Worm (Caenorhabditis elegans) whole organism, L1 larva: Measurements from ENCODE around the gene R13A5.11.

Experiments used
- C16A3.4 ChIP-seq: fragments of 150-350 bp; optimal IDR thresholded peaks from 2 replicates; lab custom pipeline; 2014; ENCODE audit warnings: missing biosample characterization, missing genetic modification characterization
- F16B12.6 ChIP-seq: fragments of 150-350 bp; optimal IDR thresholded peaks from 2 replicates; lab custom pipeline; 2014; ENCODE audit warnings: missing biosample characterization, missing genetic modification characterization
- aly-2 ChIP-seq: fragments of 150-350 bp; optimal IDR thresholded peaks from 2 replicates; lab custom pipeline; 2014; ENCODE audit warnings: missing biosample characterization, missing genetic modification characterization
- ama-1 ChIP-seq: fragments of 150-350 bp; optimal IDR thresholded peaks from 2 replicates; lab custom pipeline; 2014
- ceh-63 ChIP-seq: fragments of 200-800 bp; sonication (Bioruptor generic); optimal IDR thresholded peaks from 2 replicates; lab custom pipeline; 2018; ENCODE audit warnings: mild to moderate bottlenecking, missing genetic modification characterization, missing compliant biosample characterization
- ceh-8 ChIP-seq: fragments of 200-800 bp; sonication (Bioruptor generic); optimal IDR thresholded peaks from 2 replicates; lab custom pipeline; 2018; ENCODE audit warnings: mild to moderate bottlenecking, missing genetic modification characterization, moderate library complexity, missing compliant biosample characterization
- ceh-90 ChIP-seq: sonication (generic microtip); optimal IDR thresholded peaks from 2 replicates; lab custom pipeline; 2016; ENCODE audit warnings: missing genetic modification characterization, missing compliant biosample characterization
- dpl-1 ChIP-seq, 3 experiments: fragments of 150-350 bp in 2 of 3; sonication (generic microtip) in 1 of 3; optimal IDR thresholded peaks; 2 replicates each; lab custom pipeline; 2014 to 2017; ENCODE audit warnings: missing biosample characterization in 3 of 3, missing genetic modification characterization in 3 of 3, missing genetic modification reagents in 3 of 3
- dsc-1 ChIP-seq: sonication (generic microtip); optimal IDR thresholded peaks from 2 replicates; lab custom pipeline; 2016; ENCODE audit warnings: mild to moderate bottlenecking, missing genetic modification characterization, missing compliant biosample characterization
- efl-3 ChIP-seq: fragments of 200-800 bp; sonication (Bioruptor generic); optimal IDR thresholded peaks from 2 replicates; lab custom pipeline; 2018; ENCODE audit warnings: mild to moderate bottlenecking, missing genetic modification characterization, missing compliant biosample characterization
- egl-13 ChIP-seq: sonication (generic microtip); optimal IDR thresholded peaks from 2 replicates; lab custom pipeline; 2016; ENCODE audit warnings: missing genotype, missing genetic modification reagents, missing genetic modification characterization, missing compliant biosample characterization
- egl-27 ChIP-seq, 2 experiments: fragments of 150-350 bp in 1 of 2; sonication (generic microtip); optimal IDR thresholded peaks; 3 replicates each; lab custom pipeline; 2017 to 2018; ENCODE audit warnings: missing biosample characterization in 2 of 2, missing genetic modification characterization in 2 of 2, missing genetic modification reagents in 2 of 2
- fkh-4 ChIP-seq: sonication (generic microtip); optimal IDR thresholded peaks from 2 replicates; lab custom pipeline; 2016; ENCODE audit warnings: missing compliant biosample characterization, missing genetic modification characterization, borderline replicate concordance
- fkh-8 ChIP-seq: sonication (generic microtip); optimal IDR thresholded peaks from 2 replicates; lab custom pipeline; 2016; ENCODE audit warnings: mild to moderate bottlenecking, missing genetic modification characterization, missing compliant biosample characterization
- fos-1 ChIP-seq: fragments of 150-350 bp; optimal IDR thresholded peaks from 2 replicates; lab custom pipeline; 2014; ENCODE audit warnings: missing biosample characterization, missing genetic modification characterization
- grh-1 ChIP-seq: fragments of 200-800 bp; sonication (Bioruptor generic); IDR thresholded peaks from 2 replicates; pipeline ENCODE4 v1.3.6; 2022; ENCODE audit warnings: missing genetic modification reagents, missing genetic modification characterization, missing compliant biosample characterization
- hlh-17 ChIP-seq: fragments of 200-800 bp; sonication (Bioruptor generic); optimal IDR thresholded peaks from 2 replicates; lab custom pipeline; 2018; ENCODE audit warnings: missing genetic modification characterization, mild to moderate bottlenecking, missing compliant biosample characterization, moderate library complexity, borderline replicate concordance
- hlh-4 ChIP-seq: sonication (generic microtip); optimal IDR thresholded peaks from 2 replicates; lab custom pipeline; 2016; ENCODE audit warnings: mild to moderate bottlenecking, missing genetic modification characterization, missing compliant biosample characterization
- hpl-2 ChIP-seq: fragments of 150-350 bp; optimal IDR thresholded peaks from 2 replicates; lab custom pipeline; 2014; ENCODE audit warnings: missing biosample characterization, missing genetic modification reagents, missing genetic modification characterization
- irx-1 ChIP-seq: sonication (generic microtip); optimal IDR thresholded peaks from 2 replicates; lab custom pipeline; 2016; ENCODE audit warnings: missing genetic modification characterization, missing compliant biosample characterization
- jun-1 ChIP-seq: fragments of 150-350 bp; optimal IDR thresholded peaks from 2 replicates; lab custom pipeline; 2014; ENCODE audit warnings: missing biosample characterization, missing genetic modification reagents, missing genetic modification characterization
- lin-13 ChIP-seq: fragments of 150-350 bp; optimal IDR thresholded peaks from 2 replicates; lab custom pipeline; 2014; ENCODE audit warnings: missing biosample characterization, missing genetic modification reagents, missing genetic modification characterization
- lin-14 ChIP-seq: fragments of 200-800 bp; sonication (Bioruptor generic); optimal IDR thresholded peaks from 2 replicates; lab custom pipeline; 2018; ENCODE audit warnings: mild to moderate bottlenecking, missing genetic modification characterization, moderate library complexity, missing compliant biosample characterization
- lin-15B ChIP-seq: fragments of 150-350 bp; sonication (generic microtip); optimal IDR thresholded peaks from 3 replicates; lab custom pipeline; 2014; ENCODE audit warnings: missing biosample characterization, missing genetic modification characterization
- lin-35 ChIP-seq, 2 experiments: fragments of 150-350 bp; optimal IDR thresholded peaks; 2 replicates each; lab custom pipeline; 2014; ENCODE audit warnings: missing biosample characterization in 2 of 2, missing genetic modification characterization in 2 of 2, missing genetic modification reagents in 2 of 2
- lin-39 ChIP-seq: fragments of 150-350 bp; optimal IDR thresholded peaks from 2 replicates; lab custom pipeline; 2014; ENCODE audit warnings: missing biosample characterization, missing genetic modification reagents, missing genetic modification characterization
- mdl-1 ChIP-seq, 2 experiments: fragments of 150-350 bp; optimal IDR thresholded peaks; 2 replicates each; lab custom pipeline; 2014 to 2017; ENCODE audit warnings: missing biosample characterization in 2 of 2, missing genetic modification characterization in 2 of 2, inconsistent platforms in 1 of 2
- mep-1 ChIP-seq: fragments of 150-350 bp; optimal IDR thresholded peaks from 2 replicates; lab custom pipeline; 2014; ENCODE audit warnings: missing biosample characterization, missing genetic modification characterization
- nhr-11 ChIP-seq: fragments of 150-350 bp; optimal IDR thresholded peaks from 2 replicates; lab custom pipeline; 2014; ENCODE audit warnings: missing biosample characterization, missing genetic modification characterization
- nhr-12 ChIP-seq: sonication (generic microtip); optimal IDR thresholded peaks from 2 replicates; lab custom pipeline; 2017; ENCODE audit warnings: missing biosample characterization, missing genetic modification characterization
- nhr-20 ChIP-seq: sonication (generic microtip); optimal IDR thresholded peaks from 2 replicates; lab custom pipeline; 2016; ENCODE audit warnings: mild to moderate bottlenecking, missing genetic modification characterization, missing compliant biosample characterization
- nhr-47 ChIP-seq: sonication (generic microtip); optimal IDR thresholded peaks from 2 replicates; lab custom pipeline; 2016; ENCODE audit warnings: mild to moderate bottlenecking, missing genetic modification characterization, moderate library complexity, missing compliant biosample characterization
- nhr-71 ChIP-seq: sonication (generic microtip); optimal IDR thresholded peaks from 2 replicates; lab custom pipeline; 2016; ENCODE audit warnings: mild to moderate bottlenecking, missing genetic modification characterization, moderate library complexity, missing compliant biosample characterization
- nhr-76 ChIP-seq: sonication (generic microtip); optimal IDR thresholded peaks from 2 replicates; lab custom pipeline; 2017; ENCODE audit warnings: missing biosample characterization, missing genetic modification characterization
- nhr-85 ChIP-seq: sonication (generic microtip); peaks from one replicate; lab custom pipeline; 2016; ENCODE audit warnings: missing genetic modification characterization, inconsistent platforms, missing compliant biosample characterization
- nhr-90 ChIP-seq: sonication (generic microtip); optimal IDR thresholded peaks from 2 replicates; lab custom pipeline; 2016; ENCODE audit warnings: mild to moderate bottlenecking, missing genetic modification characterization, missing compliant biosample characterization; ENCODE audit not compliant: poor library complexity
- pax-3 ChIP-seq: fragments of 200-800 bp; sonication (Bioruptor generic); optimal IDR thresholded peaks from 2 replicates; lab custom pipeline; 2018; ENCODE audit warnings: mild to moderate bottlenecking, missing genetic modification characterization, moderate library complexity, missing compliant biosample characterization
- pqm-1 ChIP-seq: sonication (generic microtip); optimal IDR thresholded peaks from 3 replicates; lab custom pipeline; 2017; ENCODE audit warnings: missing biosample characterization, missing genetic modification characterization
- rnt-1 ChIP-seq: sonication (generic microtip); optimal IDR thresholded peaks from 2 replicates; lab custom pipeline; 2016; ENCODE audit warnings: mild to moderate bottlenecking, missing genetic modification characterization, moderate library complexity, missing compliant biosample characterization
- skn-1 ChIP-seq: fragments of 150-350 bp; optimal IDR thresholded peaks from 2 replicates; lab custom pipeline; 2014; ENCODE audit warnings: missing biosample characterization, missing genetic modification characterization
- snu-23 ChIP-seq: sonication (generic microtip); optimal IDR thresholded peaks from 2 replicates; lab custom pipeline; 2016; ENCODE audit warnings: missing genetic modification characterization, missing compliant biosample characterization
- sptf-1 ChIP-seq: fragments of 150-350 bp; optimal IDR thresholded peaks from 2 replicates; lab custom pipeline; 2014; ENCODE audit warnings: missing biosample characterization, missing genetic modification characterization
- swsn-7 ChIP-seq: sonication (generic microtip); optimal IDR thresholded peaks from 2 replicates; lab custom pipeline; 2016; ENCODE audit warnings: missing genetic modification characterization, missing compliant biosample characterization
- tbx-2 ChIP-seq: sonication (generic microtip); optimal IDR thresholded peaks from 2 replicates; lab custom pipeline; 2016; ENCODE audit warnings: missing genetic modification characterization, missing compliant biosample characterization
- tlp-1 ChIP-seq: fragments of 150-350 bp; optimal IDR thresholded peaks from 2 replicates; lab custom pipeline; 2014; ENCODE audit warnings: missing biosample characterization, missing genetic modification characterization
- unc-62 ChIP-seq: fragments of 150-350 bp; optimal IDR thresholded peaks from 2 replicates; lab custom pipeline; 2014; ENCODE audit warnings: missing biosample characterization, missing genetic modification reagents, missing genetic modification characterization
- unc-86 ChIP-seq: sonication (generic microtip); optimal IDR thresholded peaks from 2 replicates; lab custom pipeline; 2016; ENCODE audit warnings: missing genetic modification characterization, missing compliant biosample characterization
- xbp-1 ChIP-seq: sonication (generic microtip); optimal IDR thresholded peaks from 2 replicates; lab custom pipeline; 2016; ENCODE audit warnings: missing genetic modification characterization, missing compliant biosample characterization
- zag-1 ChIP-seq: fragments of 150-350 bp; optimal IDR thresholded peaks from 2 replicates; lab custom pipeline; 2014; ENCODE audit warnings: missing biosample characterization, missing genetic modification characterization
- ztf-11 ChIP-seq, 2 experiments: sonication (generic microtip); optimal IDR thresholded peaks; 2 replicates each; lab custom pipeline; 2016 to 2017; ENCODE audit warnings: missing genetic modification characterization in 2 of 2, missing biosample characterization in 1 of 2, missing compliant biosample characterization in 1 of 2

Gene R13A5.11

DNA sequence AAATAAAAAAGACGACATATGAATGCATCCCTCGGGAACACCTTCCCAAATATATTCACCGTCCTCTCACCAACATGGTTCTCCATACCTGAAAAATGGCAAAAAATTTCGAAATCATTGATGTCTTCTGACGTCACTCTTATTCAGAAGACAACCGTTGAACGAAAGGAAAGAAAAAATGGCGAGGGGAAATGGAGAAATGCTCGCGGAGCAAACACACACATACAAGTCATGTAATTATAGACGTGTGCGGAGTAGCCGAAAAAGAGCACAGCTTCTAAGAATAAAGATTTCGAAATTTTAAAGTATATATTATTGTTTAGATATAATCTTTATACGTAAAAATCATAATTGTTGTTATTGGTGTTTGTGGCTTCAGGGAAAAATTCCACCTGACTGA is 13.8 kb downstream of the R13A5.11 start, which contains the start of gene mfsd-6 (continued):
- no peak for TF ChIP-seq unc-86 (tag; lab: Kevin White, UChicago)
- no peak for TF ChIP-seq grh-1 (GFP tag; lab: Robert Waterston, UW)
- no peak for TF ChIP-seq lin-35 (GFP tag; optimal IDR thresholded peaks at IDR 0.05; lab: Kevin White, UChicago)

DNA sequence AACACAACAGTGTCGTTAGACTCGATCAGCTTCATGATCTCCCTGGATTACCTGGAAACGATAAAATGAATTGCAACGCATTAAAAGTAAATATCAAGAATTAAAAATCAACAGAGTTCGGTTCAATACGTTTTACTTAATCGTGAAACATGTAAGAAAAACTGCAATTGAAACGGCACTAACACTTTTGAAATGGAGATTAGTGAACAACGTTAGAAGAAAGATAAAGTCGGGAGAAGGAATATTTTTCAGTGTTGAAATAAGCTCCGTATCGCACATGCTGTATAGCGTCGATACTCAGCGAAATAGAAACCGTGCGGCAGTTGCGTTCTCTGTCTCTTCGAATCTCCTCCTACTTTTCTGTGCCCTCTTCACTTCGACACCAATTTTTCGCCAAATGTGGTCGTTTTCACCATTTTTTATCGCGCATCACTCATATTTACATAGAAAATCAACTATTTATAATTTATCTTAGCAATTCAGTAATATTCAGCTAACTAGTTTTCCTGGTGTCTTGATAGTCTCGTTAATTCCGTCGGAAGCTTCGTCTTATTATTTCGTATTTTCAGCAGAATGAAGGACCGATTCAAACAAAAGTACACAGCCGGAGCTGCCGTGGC is 20.2 kb downstream of the R13A5.11 start, which contains the start of the genes rpl-9 and lpd-7:
rpl-9 (minus strand) TSS at position 51 of the 620 bp plus-strand sequence.
lpd-7 (plus strand) TSS at position 570 of the 620 bp plus-strand sequence.
- TF ChIP-seq irx-1 (tag; lab: Kevin White, UChicago), result peak; percentile 41
- peak; percentile 39 for TF ChIP-seq egl-13 (tag; lab: Kevin White, UChicago)
- peak; percentile 74 for TF ChIP-seq fkh-8 (tag; lab: Kevin White, UChicago)
- TF ChIP-seq swsn-7 (tag; lab: Kevin White, UChicago), result peak; percentile 75
- TF ChIP-seq ama-1 (lab: Kevin White, UChicago), result peak; percentile 20
- peak; percentile 79 for TF ChIP-seq nhr-20 (tag; lab: Kevin White, UChicago)
- TF ChIP-seq rnt-1, result peak; percentile 83
- no peak for TF ChIP-seq fkh-4 (tag; lab: Kevin White, UChicago)
- peak; percentile 57 for TF ChIP-seq pax-3 (tag; lab: Kevin White, UChicago)
- TF ChIP-seq C16A3.4, result peak; percentile 97
- TF ChIP-seq mdl-1 (tag; optimal IDR thresholded peaks at IDR 0.05; lab: Kevin White, UChicago), result peak in 1 of 2 experiments; percentile 81
- TF ChIP-seq efl-3 (GFP tag; lab: Kevin White, UChicago), result no peak
- peak; percentile 74 for TF ChIP-seq F16B12.6 (tag; lab: Kevin White, UChicago)
- TF ChIP-seq lin-39 (tag; lab: Kevin White, UChicago), result peak; percentile 4
- TF ChIP-seq zag-1, result no peak
- peak; percentile 90 for TF ChIP-seq skn-1
- TF ChIP-seq lin-14 (GFP tag; lab: Kevin White, UChicago), result peak; percentile 76
- peak; percentile 88 to 92 for TF ChIP-seq lin-35 (GFP tag; optimal IDR thresholded peaks at IDR 0.05; lab: Kevin White, UChicago)
- TF ChIP-seq ceh-63 (GFP tag; lab: Kevin White, UChicago), result no peak
- no peak for TF ChIP-seq ztf-11 (tag; optimal IDR thresholded peaks at IDR 0.05; lab: Kevin White, UChicago)
- TF ChIP-seq nhr-71 (tag; lab: Kevin White, UChicago), result peak; percentile 86
- TF ChIP-seq hlh-17, result no peak
- no peak for TF ChIP-seq nhr-76
- peak; percentile 87 for TF ChIP-seq mep-1 (tag; lab: Kevin White, UChicago)
- TF ChIP-seq nhr-11 (tag; lab: Kevin White, UChicago), result peak; percentile 12
- peak in 1 of 2 experiments; percentile 27 for TF ChIP-seq egl-27 (tag; optimal IDR thresholded peaks at IDR 0.05; lab: Kevin White, UChicago)
- peak; percentile 75 for TF ChIP-seq fos-1 (tag; lab: Kevin White, UChicago)
- TF ChIP-seq pqm-1 (tag; lab: Kevin White, UChicago), result no peak
- peak; percentile 69 to 80 (median 79) for TF ChIP-seq dpl-1 (GFP tag; optimal IDR thresholded peaks at IDR 0.05; lab: Kevin White, UChicago)
- TF ChIP-seq unc-62 (GFP tag; lab: Kevin White, UChicago), result no peak
- TF ChIP-seq nhr-12 (tag; lab: Kevin White, UChicago), result no peak
- no peak for TF ChIP-seq ceh-90
- TF ChIP-seq tbx-2 (tag; lab: Kevin White, UChicago), result peak; percentile 68
- peak; percentile 74 for TF ChIP-seq lin-15B (tag; lab: Kevin White, UChicago)
- no peak for TF ChIP-seq hlh-4 (tag; lab: Kevin White, UChicago)
- peak; percentile 26; the same call in 1 of the 2 replicates for TF ChIP-seq grh-1 (GFP tag; lab: Robert Waterston, UW)
- no peak for TF ChIP-seq tlp-1 (tag; lab: Kevin White, UChicago)
- peak; percentile 80 for TF ChIP-seq xbp-1 (tag; lab: Kevin White, UChicago)
- peak; percentile 84 for TF ChIP-seq lin-13
- peak; percentile 34 for TF ChIP-seq aly-2
- peak; percentile 66 for TF ChIP-seq hpl-2 (GFP tag; lab: Kevin White, UChicago)
- peak; percentile 76 for TF ChIP-seq nhr-90 (tag; lab: Kevin White, UChicago)
- peak; percentile 82 for TF ChIP-seq nhr-47 (tag; lab: Kevin White, UChicago)
- peak; percentile 51 for TF ChIP-seq dsc-1
- peak; percentile 84 for TF ChIP-seq nhr-85 (tag; lab: Kevin White, UChicago)
- peak; percentile 73 for TF ChIP-seq jun-1 (tag; lab: Kevin White, UChicago)
- no peak for TF ChIP-seq sptf-1 (tag; lab: Kevin White, UChicago)
- peak; percentile 88 for TF ChIP-seq snu-23 (GFP tag; lab: Kevin White, UChicago)
- TF ChIP-seq ceh-8 (GFP tag; lab: Kevin White, UChicago), result no peak
